Worm (Caenorhabditis elegans) whole organism, young adult: Measurements from ENCODE around the gene F54B3.4.

Experiments used
- B0019.2 ChIP-seq: fragments of 200-800 bp; sonication (Bioruptor generic); conservative IDR thresholded peaks from 2 replicates; pipeline ENCODE4 v1.3.6; 2022; ENCODE audit warnings: missing genetic modification reagents, missing genetic modification characterization, missing compliant biosample characterization
- B0336.3 ChIP-seq: fragments of 200-800 bp; sonication (Bioruptor generic); IDR thresholded peaks from 2 replicates; pipeline ENCODE4 v1.3.6; 2022; ENCODE audit warnings: missing genetic modification characterization, missing compliant biosample characterization
- F10E7.11 ChIP-seq: sonication (generic microtip); optimal IDR thresholded peaks from 2 replicates; lab custom pipeline; 2017; ENCODE audit warnings: mild to moderate bottlenecking, missing genetic modification characterization, moderate library complexity, missing compliant biosample characterization
- F39B2.1 ChIP-seq: fragments of 200-800 bp; sonication (Bioruptor generic); IDR thresholded peaks from 2 replicates; pipeline ENCODE4 v1.3.6; 2022; ENCODE audit warnings: missing genetic modification reagents, missing genetic modification characterization, missing compliant biosample characterization
- F49E8.2 ChIP-seq: sonication (generic microtip); optimal IDR thresholded peaks from 3 replicates; lab custom pipeline; 2017; ENCODE audit warnings: missing genetic modification characterization, mild to moderate bottlenecking, missing compliant biosample characterization, antibody characterized with exemption, moderate library complexity; ENCODE audit not compliant: insufficient read depth
- F57A8.1 ChIP-seq: fragments of 200-800 bp; sonication (Bioruptor generic); optimal IDR thresholded peaks from 2 replicates; lab custom pipeline; 2018; ENCODE audit warnings: mild to moderate bottlenecking, missing genetic modification characterization, moderate library complexity, missing compliant biosample characterization
- F57C9.4 ChIP-seq: sonication (generic microtip); optimal IDR thresholded peaks from 2 replicates; lab custom pipeline; 2017; ENCODE audit warnings: mild to moderate bottlenecking, missing genetic modification characterization, missing compliant biosample characterization
- K11D2.4 ChIP-seq: fragments of 200-800 bp; sonication (Bioruptor generic); IDR thresholded peaks from 2 replicates; pipeline ENCODE4 v1.3.6; 2022; ENCODE audit warnings: missing genetic modification reagents, missing genetic modification characterization, missing compliant biosample characterization
- T07F8.4 ChIP-seq: sonication (generic microtip); optimal IDR thresholded peaks from 2 replicates; lab custom pipeline; 2016; ENCODE audit warnings: mild to moderate bottlenecking, missing genetic modification characterization, moderate library complexity, missing compliant biosample characterization
- Y53G8AR.9 ChIP-seq: fragments of 200-800 bp; sonication (Bioruptor generic); conservative IDR thresholded peaks from 2 replicates; pipeline ENCODE4 v1.3.6; 2022; ENCODE audit warnings: missing genetic modification reagents, missing genetic modification characterization, missing compliant biosample characterization
- Y56A3A.18 ChIP-seq: fragments of 200-800 bp; sonication (Bioruptor generic); IDR thresholded peaks from 2 replicates; pipeline ENCODE4 v1.3.6; 2022; ENCODE audit warnings: missing genetic modification reagents, missing genetic modification characterization, missing compliant biosample characterization
- Y67H2A.10 ChIP-seq: fragments of 200-800 bp; sonication (Bioruptor generic); conservative IDR thresholded peaks from 2 replicates; pipeline ENCODE4 v1.3.6; 2022; ENCODE audit warnings: missing genetic modification reagents, missing genetic modification characterization, missing compliant biosample characterization
- Y79H2A.3 ChIP-seq: fragments of 200-800 bp; sonication (Bioruptor generic); conservative IDR thresholded peaks from 2 replicates; pipeline ENCODE4 v1.3.6; 2022; ENCODE audit warnings: missing genetic modification reagents, missing genetic modification characterization, missing compliant biosample characterization
- Y95B8A.8 ChIP-seq: fragments of 200-800 bp; sonication (Bioruptor generic); IDR thresholded peaks from 2 replicates; pipeline ENCODE4 v1.3.6; 2022; ENCODE audit warnings: missing genetic modification reagents, missing genetic modification characterization, missing compliant biosample characterization
- ZK185.1 ChIP-seq: sonication (generic microtip); optimal IDR thresholded peaks from 2 replicates; lab custom pipeline; 2016; ENCODE audit warnings: mild to moderate bottlenecking, missing genetic modification characterization, missing compliant biosample characterization; ENCODE audit not compliant: poor library complexity, severe bottlenecking
- akir-1 ChIP-seq: fragments of 200-800 bp; sonication (Bioruptor generic); optimal IDR thresholded peaks from 2 replicates; lab custom pipeline; 2018; ENCODE audit warnings: mild to moderate bottlenecking, missing genetic modification characterization, moderate library complexity, missing compliant biosample characterization
- aptf-3 ChIP-seq: fragments of 200-800 bp; sonication (Bioruptor generic); IDR thresholded peaks from 2 replicates; pipeline ENCODE4 v1.3.6; 2022; ENCODE audit warnings: missing genetic modification characterization, missing compliant biosample characterization
- atf-7 ChIP-seq: sonication (generic microtip); optimal IDR thresholded peaks from 2 replicates; lab custom pipeline; 2017; ENCODE audit warnings: mild to moderate bottlenecking, missing genetic modification characterization, missing compliant biosample characterization
- bed-1 ChIP-seq: fragments of 200-800 bp; sonication (Bioruptor generic); IDR thresholded peaks from 2 replicates; pipeline ENCODE4 v1.3.6; 2022; ENCODE audit warnings: missing genetic modification reagents, missing genetic modification characterization, missing compliant biosample characterization
- cebp-1 ChIP-seq, 2 experiments: fragments of 200-800 bp in 1 of 2; sonication (Bioruptor generic) in 1 of 2; sonication (generic microtip) in 1 of 2; IDR thresholded peaks in 1 of 2; optimal IDR thresholded peaks in 1 of 2; 2 replicates each; pipeline versions ENCODE4 v1.3.6 to Lab custom; 2017 to 2022; ENCODE audit warnings: missing compliant biosample characterization in 2 of 2, missing genetic modification characterization in 2 of 2, mild to moderate bottlenecking in 1 of 2, missing genetic modification reagents in 1 of 2, moderate library complexity in 1 of 2
- ceh-100 ChIP-seq: fragments of 200-800 bp; sonication (Bioruptor generic); IDR thresholded peaks from 2 replicates; pipeline ENCODE4 v1.3.6; 2022; ENCODE audit warnings: missing genetic modification reagents, missing genetic modification characterization, missing compliant biosample characterization
- ceh-27 ChIP-seq: fragments of 200-800 bp; sonication (Bioruptor generic); optimal IDR thresholded peaks from 2 replicates; lab custom pipeline; 2018; ENCODE audit warnings: mild to moderate bottlenecking, missing genetic modification characterization, moderate library complexity, missing compliant biosample characterization
- ceh-40 ChIP-seq: fragments of 200-800 bp; sonication (Bioruptor generic); IDR thresholded peaks from 2 replicates; pipeline ENCODE4 v1.3.6; 2022; ENCODE audit warnings: missing genetic modification characterization, missing compliant biosample characterization
- ceh-58 ChIP-seq: fragments of 200-800 bp; sonication (Bioruptor generic); IDR thresholded peaks from 2 replicates; pipeline ENCODE4 v1.3.6; 2022; ENCODE audit warnings: missing genetic modification characterization, missing compliant biosample characterization
- ceh-79 ChIP-seq: sonication (generic microtip); optimal IDR thresholded peaks from 2 replicates; lab custom pipeline; 2017; ENCODE audit warnings: mild to moderate bottlenecking, missing genetic modification characterization, missing compliant biosample characterization
- chd-7 ChIP-seq: sonication (generic microtip); optimal IDR thresholded peaks from 2 replicates; lab custom pipeline; 2016; ENCODE audit warnings: mild to moderate bottlenecking, missing genetic modification characterization, moderate library complexity, missing compliant biosample characterization
- die-1 ChIP-seq: sonication (generic microtip); optimal IDR thresholded peaks from 2 replicates; lab custom pipeline; 2016; ENCODE audit warnings: missing genotype, mild to moderate bottlenecking, missing genetic modification characterization, missing compliant biosample characterization
- egl-18 ChIP-seq: fragments of 200-800 bp; sonication (Bioruptor generic); IDR thresholded peaks from 2 replicates; pipeline ENCODE4 v1.3.6; 2022; ENCODE audit warnings: missing genetic modification reagents, missing genetic modification characterization, missing compliant biosample characterization
- ekl-4 ChIP-seq: fragments of 200-800 bp; sonication (Bioruptor generic); IDR thresholded peaks from 2 replicates; pipeline ENCODE4 v1.3.6; 2022; ENCODE audit warnings: missing genetic modification reagents, missing genetic modification characterization, missing compliant biosample characterization
- madf-3 ChIP-seq: fragments of 200-800 bp; sonication (Bioruptor generic); IDR thresholded peaks from 2 replicates; pipeline ENCODE4 v1.3.6; 2022; ENCODE audit warnings: missing genetic modification reagents, missing genetic modification characterization, missing compliant biosample characterization
- madf-6 ChIP-seq: fragments of 200-800 bp; sonication (Bioruptor generic); IDR thresholded peaks from 2 replicates; pipeline ENCODE4 v1.3.6; 2022; ENCODE audit warnings: missing genetic modification reagents, missing genetic modification characterization, missing compliant biosample characterization
- mcd-1 ChIP-seq: fragments of 200-800 bp; sonication (Bioruptor generic); IDR thresholded peaks from 2 replicates; pipeline ENCODE4 v1.3.6; 2022; ENCODE audit warnings: missing genetic modification reagents, missing genetic modification characterization, missing compliant biosample characterization
- nfya-1 ChIP-seq: sonication (generic microtip); optimal IDR thresholded peaks from 2 replicates; lab custom pipeline; 2017; ENCODE audit warnings: antibody characterized with exemption, missing compliant biosample characterization, missing genetic modification characterization, borderline replicate concordance; ENCODE audit not compliant: insufficient read depth
- nfya-2 ChIP-seq: fragments of 200-800 bp; sonication (Bioruptor generic); IDR thresholded peaks from 2 replicates; pipeline ENCODE4 v1.3.6; 2022; ENCODE audit warnings: missing genetic modification reagents, missing genetic modification characterization, missing compliant biosample characterization
- nfyb-1 ChIP-seq: fragments of 200-800 bp; sonication (Bioruptor generic); IDR thresholded peaks from 2 replicates; pipeline ENCODE4 v1.3.6; 2022; ENCODE audit warnings: missing genetic modification reagents, missing genetic modification characterization, missing compliant biosample characterization
- rec-8 ChIP-seq, 2 experiments: sonication (generic microtip); optimal IDR thresholded peaks; 2 replicates each; lab custom pipeline; 2016; ENCODE audit warnings: mild to moderate bottlenecking in 2 of 2, missing genetic modification characterization in 2 of 2, missing genetic modification reagents in 2 of 2, missing genotype in 2 of 2, missing biosample characterization in 1 of 2, missing compliant biosample characterization in 1 of 2, moderate library complexity in 1 of 2
- repo-1 ChIP-seq: sonication (generic microtip); optimal IDR thresholded peaks from 2 replicates; lab custom pipeline; 2017; ENCODE audit warnings: mild to moderate bottlenecking, missing genetic modification characterization, missing compliant biosample characterization
- rpc-1 ChIP-seq, 2 experiments: fragments of 150-350 bp in 1 of 2; sonication (generic microtip) in 1 of 2; optimal IDR thresholded peaks; 2 replicates each; lab custom pipeline; 2014 to 2018; ENCODE audit warnings: missing biosample characterization in 1 of 2, missing genetic modification characterization in 1 of 2, missing genetic modification reagents in 1 of 2, missing genotype in 1 of 2
- sdz-38 ChIP-seq: sonication (generic microtip); optimal IDR thresholded peaks from 2 replicates; lab custom pipeline; 2016; ENCODE audit warnings: missing genotype, missing genetic modification characterization, missing compliant biosample characterization
- snpc-3.4 ChIP-seq: sonication (generic microtip); optimal IDR thresholded peaks from 2 replicates; lab custom pipeline; 2017; ENCODE audit warnings: missing genetic modification characterization, mild to moderate bottlenecking, missing compliant biosample characterization, antibody characterized with exemption, moderate library complexity, missing genotype, missing genetic modification reagents
- sptf-2 ChIP-seq: fragments of 200-800 bp; sonication (Bioruptor generic); optimal IDR thresholded peaks from 2 replicates; lab custom pipeline; 2018; ENCODE audit warnings: mild to moderate bottlenecking, missing genetic modification characterization, missing compliant biosample characterization
- zfh-2 ChIP-seq: fragments of 200-800 bp; sonication (Bioruptor generic); conservative IDR thresholded peaks from 2 replicates; pipeline ENCODE4 v1.3.6; 2022; ENCODE audit warnings: missing genetic modification reagents, missing genetic modification characterization, missing compliant biosample characterization
- ztf-18 ChIP-seq: sonication (generic microtip); optimal IDR thresholded peaks from 2 replicates; lab custom pipeline; 2016; ENCODE audit warnings: missing genotype, mild to moderate bottlenecking, missing genetic modification characterization, missing compliant biosample characterization
- ztf-28 ChIP-seq: fragments of 200-800 bp; sonication (Bioruptor generic); IDR thresholded peaks from 2 replicates; pipeline ENCODE4 v1.3.6; 2022; ENCODE audit warnings: missing genetic modification reagents, missing genetic modification characterization, missing compliant biosample characterization

F54B3.4 gene

ce11 chrII:10247154-10247553 is 23.8 kb downstream of the F54B3.4 start:
- TF ChIP-seq rpc-1 (optimal IDR thresholded peaks at IDR 0.05; lab: Kevin White, UChicago) (no peak), rpc-1 (tag; optimal IDR thresholded peaks at IDR 0.05; lab: Kevin White, UChicago) (no peak), Y67H2A.10 (no peak), repo-1 (tag; lab: Kevin White, UChicago) (no peak), B0336.3 (GFP tag; lab: Robert Waterston, UW) (peak; percentile 15; the same call in 1 of the 2 replicates), atf-7 (tag; lab: Kevin White, UChicago) (no peak), ceh-27 (GFP tag; lab: Kevin White, UChicago) (no peak), Y79H2A.3 (GFP tag; lab: Robert Waterston, UW) (no peak), Y53G8AR.9 (0 out of 2 replicates have a peak, but pooled peaks have one; percentile 17), F39B2.1 (GFP tag; lab: Robert Waterston, UW) (no peak), ceh-100 (no peak), B0019.2 (GFP tag; lab: Robert Waterston, UW) (no peak), Y56A3A.18 (GFP tag; lab: Robert Waterston, UW) (no peak), F57A8.1 (GFP tag; lab: Kevin White, UChicago) (no peak), ztf-28 (no peak), ceh-58 (GFP tag; lab: Robert Waterston, UW) (peak; percentile 70; the same call in 1 of the 2 replicates), Y95B8A.8 (GFP tag; lab: Robert Waterston, UW) (peak; percentile 30; the same call in 1 of the 2 replicates), ztf-18 (tag; lab: Kevin White, UChicago) (no peak), cebp-1 (GFP tag; IDR thresholded peaks at IDR 0.05; lab: Robert Waterston, UW) (no peak), cebp-1 (tag; optimal IDR thresholded peaks at IDR 0.05; lab: Kevin White, UChicago) (peak; percentile 13), ekl-4 (GFP tag; lab: Robert Waterston, UW) (0 out of 2 replicates have a peak, but pooled peaks have one; percentile 7), F57C9.4 (tag; lab: Kevin White, UChicago) (no peak), ZK185.1 (tag; lab: Kevin White, UChicago) (no peak), ceh-40 (GFP tag; lab: Robert Waterston, UW) (peak; percentile 41; the same call in 1 of the 2 replicates), madf-6 (GFP tag; lab: Robert Waterston, UW) (peak; percentile 51), mcd-1 (GFP tag; lab: Robert Waterston, UW) (no peak), nfya-2 (no peak), sdz-38 (tag; lab: Kevin White, UChicago) (no peak), nfyb-1 (GFP tag; lab: Robert Waterston, UW) (no peak; the same call in 1 of the 2 replicates), F49E8.2 (peak; percentile 52), bed-1 (GFP tag; lab: Robert Waterston, UW) (0 out of 2 replicates have a peak, but pooled peaks have one; percentile 53), K11D2.4 (no peak), egl-18 (0 out of 2 replicates have a peak, but pooled peaks have one; percentile 42), aptf-3 (GFP tag; lab: Robert Waterston, UW) (0 out of 2 replicates have a peak, but pooled peaks have one; percentile 10), T07F8.4 (tag; lab: Kevin White, UChicago) (no peak), rec-8 (tag; optimal IDR thresholded peaks at IDR 0.05; lab: Kevin White, UChicago) (no peak), madf-3 (GFP tag; lab: Robert Waterston, UW) (peak; percentile 67; the same call in 1 of the 2 replicates), akir-1 (GFP tag; lab: Kevin White, UChicago) (no peak), ceh-79 (tag; lab: Kevin White, UChicago) (no peak), sptf-2 (no peak), die-1 (no peak), F10E7.11 (tag; lab: Kevin White, UChicago) (peak; percentile 43), chd-7 (tag; lab: Kevin White, UChicago) (no peak), zfh-2 (GFP tag; lab: Robert Waterston, UW) (no peak), nfya-1 (tag; lab: Kevin White, UChicago) (no peak), snpc-3.4 (tag; lab: Kevin White, UChicago) (peak; percentile 8)
